Worm (Caenorhabditis elegans): ENCODE results near the gene Y53G8AR.1.

Y53G8AR.1 gene

DNA sequence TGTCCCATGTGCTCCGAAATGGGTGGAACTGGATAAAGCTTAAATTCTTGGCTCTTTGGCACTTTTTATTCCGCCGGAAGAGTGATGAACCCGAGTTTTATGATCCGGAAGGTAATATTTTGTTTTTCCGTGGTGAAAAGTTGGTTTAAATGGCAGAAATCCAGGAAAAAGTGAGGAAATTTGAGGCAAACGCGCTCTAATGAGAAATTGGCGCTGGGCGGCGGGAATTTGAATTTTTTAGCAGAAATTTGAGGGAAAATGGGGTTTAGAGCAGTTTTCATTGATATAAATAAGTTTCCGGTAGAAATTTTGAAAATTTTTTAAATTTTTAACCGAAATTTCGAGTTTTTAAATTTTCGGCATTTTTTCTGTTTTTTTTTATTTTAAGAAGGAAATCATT lies 21.2 kb upstream of the Y53G8AR.1 start:
- no peak for TF ChIP-seq hnd-1 (tag; optimal IDR thresholded peaks at IDR 0.05)
- no peak for TF ChIP-seq F13C5.2 (tag; optimal IDR thresholded peaks at IDR 0.05)
- no peak for TF ChIP-seq tra-4 (tag; optimal IDR thresholded peaks at IDR 0.05)
- no peak for TF ChIP-seq B0310.2 (tag; optimal IDR thresholded peaks at IDR 0.05)
- TF ChIP-seq ama-1 (optimal IDR thresholded peaks at IDR 0.05) = no peak
- no peak for TF ChIP-seq tbx-37 (GFP tag; conservative IDR thresholded peaks at IDR 0.05)

- no peak for TF ChIP-seq ceh-36 (tag; optimal IDR thresholded peaks at IDR 0.05)
Observed at ce11 chrIII:3312111-3312510, 20.7 kb upstream of the Y53G8AR.1 start.

ce11 chrIII:3317887-3318286 lies 14.9 kb upstream of the Y53G8AR.1 start:
- TF ChIP-seq pes-1 (GFP tag; IDR thresholded peaks at IDR 0.05) (no peak), hnd-1 (tag; optimal IDR thresholded peaks at IDR 0.05) (no peak), ets-7 (tag; optimal IDR thresholded peaks at IDR 0.05) (no peak), B0310.2 (tag; optimal IDR thresholded peaks at IDR 0.05) (no peak), sea-1 (GFP tag; conservative IDR thresholded peaks at IDR 0.05) (no peak), aly-1 (tag; optimal IDR thresholded peaks at IDR 0.05) (no peak), ceh-13 (GFP tag; optimal IDR thresholded peaks at IDR 0.05) (no peak), F13C5.2 (tag; optimal IDR thresholded peaks at IDR 0.05) (no peak), hmg-4 (GFP tag; optimal IDR thresholded peaks at IDR 0.05) (no peak), hmbx-1 (tag; optimal IDR thresholded peaks at IDR 0.05) (no peak), ceh-36 (tag; optimal IDR thresholded peaks at IDR 0.05) (no peak), tra-4 (tag; optimal IDR thresholded peaks at IDR 0.05) (no peak), scrt-1 (GFP tag; IDR thresholded peaks at IDR 0.05) (no peak), flt-1 (GFP tag; IDR thresholded peaks at IDR 0.05) (no peak), tbx-11 (GFP tag; IDR thresholded peaks at IDR 0.05) (no peak), ama-1 (optimal IDR thresholded peaks at IDR 0.05) (no peak), tbx-37 (GFP tag; conservative IDR thresholded peaks at IDR 0.05) (no peak)

DNA sequence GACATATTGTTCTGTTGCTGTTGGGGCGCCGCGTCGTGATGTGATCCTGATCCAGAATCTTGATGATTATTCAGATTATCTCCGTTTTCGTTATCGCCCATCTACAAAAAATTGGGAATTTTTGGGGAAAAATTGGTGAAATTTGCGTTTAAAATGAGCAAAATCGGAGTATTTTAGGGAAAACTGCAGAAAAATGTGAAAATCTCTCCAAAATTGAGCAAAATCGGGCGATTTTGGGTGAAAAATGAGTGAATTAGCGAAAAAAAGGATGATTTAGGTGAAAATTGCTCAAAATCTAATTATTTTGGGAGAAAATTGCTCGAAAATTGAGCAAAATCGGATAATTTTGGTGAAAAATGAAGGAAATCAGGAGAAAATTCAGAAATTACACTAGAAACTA lies 11.7 kb upstream of the Y53G8AR.1 start, which contains the start of gene Y53G8AR.9:
Gene Y53G8AR.9, minus strand, starts transcription at position 101 of the 400 bp plus-strand sequence.
- TF ChIP-seq ets-7 (tag; optimal IDR thresholded peaks at IDR 0.05) (no peak), F13C5.2 (tag; optimal IDR thresholded peaks at IDR 0.05) (no peak), ceh-13 (GFP tag; optimal IDR thresholded peaks at IDR 0.05) (no peak), scrt-1 (GFP tag; IDR thresholded peaks at IDR 0.05) (no peak), hmbx-1 (tag; optimal IDR thresholded peaks at IDR 0.05) (no peak), tbx-37 (GFP tag; conservative IDR thresholded peaks at IDR 0.05) (no peak), hmg-4 (GFP tag; optimal IDR thresholded peaks at IDR 0.05) (no peak), tra-4 (tag; optimal IDR thresholded peaks at IDR 0.05) (no peak), tbx-11 (GFP tag; IDR thresholded peaks at IDR 0.05) (no peak), flt-1 (GFP tag; IDR thresholded peaks at IDR 0.05) (no peak), hnd-1 (tag; optimal IDR thresholded peaks at IDR 0.05) (no peak), pes-1 (GFP tag; IDR thresholded peaks at IDR 0.05) (no peak), ama-1 (optimal IDR thresholded peaks at IDR 0.05) (no peak)

- TF ChIP-seq flt-1 (GFP tag; IDR thresholded peaks at IDR 0.05) = no peak
- TF ChIP-seq hnd-1 (tag; optimal IDR thresholded peaks at IDR 0.05) = no peak
- no peak for TF ChIP-seq scrt-1 (GFP tag; IDR thresholded peaks at IDR 0.05)
- no peak for TF ChIP-seq B0310.2 (tag; optimal IDR thresholded peaks at IDR 0.05)
- TF ChIP-seq pes-1 (GFP tag; IDR thresholded peaks at IDR 0.05) = no peak
- no peak for TF ChIP-seq hmg-4 (GFP tag; optimal IDR thresholded peaks at IDR 0.05)
- no peak for TF ChIP-seq F13C5.2 (tag; optimal IDR thresholded peaks at IDR 0.05)
- TF ChIP-seq sea-1 (GFP tag; conservative IDR thresholded peaks at IDR 0.05) = no peak
Observed at ce11 chrIII:3322317-3323010, 10.4 kb upstream of the Y53G8AR.1 start, which contains the start of gene phf-15. phf-15 (plus strand) TSS chrIII:3322853.

DNA sequence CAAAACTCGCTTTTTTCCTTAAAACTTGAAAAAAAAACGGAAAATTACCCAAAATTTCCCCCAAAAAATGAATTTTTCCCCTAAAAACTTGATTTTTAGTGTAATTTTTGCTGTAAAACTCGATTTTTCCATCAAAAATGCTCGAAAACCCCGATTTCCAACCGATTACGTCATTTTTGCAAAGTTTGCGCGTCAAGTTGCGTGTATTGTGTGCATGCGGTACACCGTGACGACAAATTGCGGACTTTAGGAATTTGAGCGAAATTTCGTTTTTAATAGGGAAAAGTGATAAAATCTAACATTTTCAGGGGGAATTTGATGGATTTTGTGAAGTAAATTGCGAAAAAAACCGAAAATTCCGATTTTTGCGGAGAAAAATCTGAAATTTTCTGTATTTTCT lies 8.9 kb upstream of the Y53G8AR.1 start:
- TF ChIP-seq tra-4 (tag; optimal IDR thresholded peaks at IDR 0.05) (no peak), B0310.2 (tag; optimal IDR thresholded peaks at IDR 0.05) (no peak), hmg-4 (GFP tag; optimal IDR thresholded peaks at IDR 0.05) (no peak), hnd-1 (tag; optimal IDR thresholded peaks at IDR 0.05) (no peak), hmbx-1 (tag; optimal IDR thresholded peaks at IDR 0.05) (no peak), pes-1 (GFP tag; IDR thresholded peaks at IDR 0.05) (no peak), flt-1 (GFP tag; IDR thresholded peaks at IDR 0.05) (no peak), tbx-11 (GFP tag; IDR thresholded peaks at IDR 0.05) (no peak), scrt-1 (GFP tag; IDR thresholded peaks at IDR 0.05) (no peak), tbx-37 (GFP tag; conservative IDR thresholded peaks at IDR 0.05) (no peak), ceh-13 (GFP tag; optimal IDR thresholded peaks at IDR 0.05) (no peak), ama-1 (optimal IDR thresholded peaks at IDR 0.05) (no peak), aly-1 (tag; optimal IDR thresholded peaks at IDR 0.05) (no peak), ceh-36 (tag; optimal IDR thresholded peaks at IDR 0.05) (no peak), F13C5.2 (tag; optimal IDR thresholded peaks at IDR 0.05) (no peak), ets-7 (tag; optimal IDR thresholded peaks at IDR 0.05) (no peak), sea-1 (GFP tag; conservative IDR thresholded peaks at IDR 0.05) (no peak)

ce11 chrIII:3329467-3329866 lies 3.4 kb upstream of the Y53G8AR.1 start:
- no peak for TF ChIP-seq F13C5.2 (tag; optimal IDR thresholded peaks at IDR 0.05)
- no peak for TF ChIP-seq tbx-37 (GFP tag; conservative IDR thresholded peaks at IDR 0.05)
- TF ChIP-seq scrt-1 (GFP tag; IDR thresholded peaks at IDR 0.05) = no peak
- TF ChIP-seq ceh-13 (GFP tag; optimal IDR thresholded peaks at IDR 0.05) = no peak
- no peak for TF ChIP-seq sea-1 (GFP tag; conservative IDR thresholded peaks at IDR 0.05)
- TF ChIP-seq flt-1 (GFP tag; IDR thresholded peaks at IDR 0.05) = no peak
- TF ChIP-seq ceh-36 (tag; optimal IDR thresholded peaks at IDR 0.05) = no peak
- no peak for TF ChIP-seq hmbx-1 (tag; optimal IDR thresholded peaks at IDR 0.05)
- no peak for TF ChIP-seq ets-7 (tag; optimal IDR thresholded peaks at IDR 0.05)
- no peak for TF ChIP-seq tbx-11 (GFP tag; IDR thresholded peaks at IDR 0.05)
- TF ChIP-seq hmg-4 (GFP tag; optimal IDR thresholded peaks at IDR 0.05) = no peak
- TF ChIP-seq B0310.2 (tag; optimal IDR thresholded peaks at IDR 0.05) = no peak
- TF ChIP-seq aly-1 (tag; optimal IDR thresholded peaks at IDR 0.05) = no peak
- TF ChIP-seq pes-1 (GFP tag; IDR thresholded peaks at IDR 0.05) = no peak
- no peak for TF ChIP-seq tra-4 (tag; optimal IDR thresholded peaks at IDR 0.05)

All from whole organism, early embryonic.